Worm (Caenorhabditis elegans): ENCODE measurements around the gene prp-39.

prp-39 gene

ce11 chrV:5667337-5667736 lies 15.1 kb downstream of the prp-39 start (continued):
- TF ChIP-seq somi-1 (GFP tag; optimal IDR thresholded peaks at IDR 0.05) (no peak), Y79H2A.3 (GFP tag; conservative IDR thresholded peaks at IDR 0.05) (0 out of 2 replicates have a peak, but pooled peaks have one; percentile 34), T07F8.4 (tag; optimal IDR thresholded peaks at IDR 0.05) (peak; percentile 36), lag-1 (GFP tag; IDR thresholded peaks at IDR 0.05) (no peak), sdz-38 (tag; optimal IDR thresholded peaks at IDR 0.05) (no peak), attf-5 (GFP tag; optimal IDR thresholded peaks at IDR 0.05) (no peak), F57C9.4 (tag; optimal IDR thresholded peaks at IDR 0.05) (no peak), ztf-25 (GFP tag; IDR thresholded peaks at IDR 0.05) (peak; percentile 82; the same call in 1 of the 2 replicates), F33H1.4 (GFP tag; IDR thresholded peaks at IDR 0.05) (peak; percentile 63), nfyb-1 (GFP tag; IDR thresholded peaks at IDR 0.05) (peak; percentile 65), nfya-2 (GFP tag; IDR thresholded peaks at IDR 0.05) (peak; percentile 87; the same call in 1 of the 2 replicates), F49E8.2 (tag; optimal IDR thresholded peaks at IDR 0.05; ENCODE audit: insufficient read depth) (peak; percentile 72), xnd-1 (tag; optimal IDR thresholded peaks at IDR 0.05) (peak; percentile 52), rpc-1 (optimal IDR thresholded peaks at IDR 0.05) (peak; percentile 92), rpc-1 (tag; optimal IDR thresholded peaks at IDR 0.05) (peak; percentile 93), lsl-1 (GFP tag; optimal IDR thresholded peaks at IDR 0.05) (peak; percentile 61), mcd-1 (GFP tag; IDR thresholded peaks at IDR 0.05) (peak; percentile 28; the same call in 1 of the 2 replicates), ekl-4 (GFP tag; IDR thresholded peaks at IDR 0.05) (peak; percentile 69), Y95B8A.8 (GFP tag; IDR thresholded peaks at IDR 0.05) (peak; percentile 53; the same call in 1 of the 2 replicates), madf-6 (GFP tag; IDR thresholded peaks at IDR 0.05) (peak; percentile 81), tlf-1 (GFP tag; optimal IDR thresholded peaks at IDR 0.05) (peak; percentile 27), ceh-40 (GFP tag; IDR thresholded peaks at IDR 0.05) (peak; percentile 88), rec-8 (tag; optimal IDR thresholded peaks at IDR 0.05) (peak; percentile 16 to 66), madf-8 (GFP tag; conservative IDR thresholded peaks at IDR 0.05) (no peak; the same call in 1 of the 2 replicates), hsf-1 (GFP tag; IDR thresholded peaks at IDR 0.05) (peak; percentile 58; the same call in 1 of the 2 replicates), Y56A3A.18 (GFP tag; IDR thresholded peaks at IDR 0.05) (peak; percentile 60; the same call in 1 of the 2 replicates), Y67H2A.10 (GFP tag; conservative IDR thresholded peaks at IDR 0.05) (no peak), dpl-1 (GFP tag; optimal IDR thresholded peaks at IDR 0.05) (no peak), dpff-1 (tag; optimal IDR thresholded peaks at IDR 0.05) (peak; percentile 56), hmg-1.2 (GFP tag; IDR thresholded peaks at IDR 0.05) (peak; percentile 65), rcor-1 (GFP tag; IDR thresholded peaks at IDR 0.05) (peak; percentile 81)

- TF ChIP-seq unc-130 (GFP tag; optimal IDR thresholded peaks at IDR 0.05) (no peak), xnd-1 (tag; optimal IDR thresholded peaks at IDR 0.05) (peak; percentile 63), atf-7 (tag; optimal IDR thresholded peaks at IDR 0.05) (no peak), T26A5.8 (tag; optimal IDR thresholded peaks at IDR 0.05) (no peak), ceh-100 (GFP tag; IDR thresholded peaks at IDR 0.05) (no peak), dpff-1 (tag; optimal IDR thresholded peaks at IDR 0.05) (no peak), lsl-1 (GFP tag; optimal IDR thresholded peaks at IDR 0.05) (peak; percentile 83), cebp-1 (GFP tag; IDR thresholded peaks at IDR 0.05) (no peak), cebp-1 (tag; optimal IDR thresholded peaks at IDR 0.05) (no peak), mes-4 (tag; optimal IDR thresholded peaks at IDR 0.05) (no peak), egrh-3 (GFP tag; IDR thresholded peaks at IDR 0.05) (no peak), madf-8 (GFP tag; conservative IDR thresholded peaks at IDR 0.05) (peak; percentile 35; the same call in 1 of the 2 replicates), pbrm-1 (GFP tag; IDR thresholded peaks at IDR 0.05) (no peak), madf-6 (GFP tag; IDR thresholded peaks at IDR 0.05) (peak; percentile 82), efl-1 (GFP tag; optimal IDR thresholded peaks at IDR 0.05) (peak; percentile 50), F33H1.4 (GFP tag; IDR thresholded peaks at IDR 0.05) (peak; percentile 81)
These were observed 16.2 kb downstream of the prp-39 start, which contains the start of gene C14C11.7 for ce11 chrV:5666036-5666729. Gene C14C11.7, minus strand, starts transcription at chrV:5666086.
